Fruit fly (Drosophila melanogaster) whole organism, wandering third instar larva: ENCODE measurements around the gene capu.

Experiments
- Hnf4 ChIP-seq: fragments of 200-800 bp; sonication (Bioruptor generic); optimal IDR thresholded peaks from 2 replicates; lab custom pipeline; 2016; ENCODE audit warnings: missing biosample characterization, mild to moderate bottlenecking, missing genetic modification characterization
- Hr78 ChIP-seq: fragments of >200 bp; optimal IDR thresholded peaks from 2 replicates; lab custom pipeline; 2017; ENCODE audit warnings: missing biosample characterization, missing genetic modification characterization
- Myc ChIP-seq: fragments of >200 bp; optimal IDR thresholded peaks from 2 replicates; lab custom pipeline; 2017
- fru ChIP-seq: fragments of 200-800 bp; sonication (Bioruptor generic); optimal IDR thresholded peaks from 3 replicates; lab custom pipeline; 2016; ENCODE audit warnings: missing biosample characterization, mild to moderate bottlenecking, missing genetic modification characterization
- pan ChIP-seq: fragments of >200 bp; optimal IDR thresholded peaks from 2 replicates; lab custom pipeline; 2017
- psq ChIP-seq: fragments of 200-800 bp; sonication (Bioruptor generic); optimal IDR thresholded peaks from 3 replicates; lab custom pipeline; 2017; ENCODE audit warnings: missing biosample characterization, mild to moderate bottlenecking, missing genetic modification characterization, moderate library complexity
- rgr ChIP-seq: fragments of 200-800 bp; sonication (Bioruptor generic); optimal IDR thresholded peaks from 3 replicates; lab custom pipeline; 2016; ENCODE audit warnings: missing biosample characterization, mild to moderate bottlenecking, missing genetic modification characterization
- sage ChIP-seq: fragments of 200-800 bp; sonication (Bioruptor generic); optimal IDR thresholded peaks from 2 replicates; lab custom pipeline; 2016; ENCODE audit warnings: missing biosample characterization, mild to moderate bottlenecking, missing genetic modification characterization

dm6 chr2L:3935757-3936156, 33.1 kb upstream of the capu start:
- TF ChIP-seq Myc (lab: Kevin White, UChicago): no peak
- no peak for TF ChIP-seq Hr78
- no peak for TF ChIP-seq sage (GFP tag; lab: Kevin White, UChicago)
- no peak for TF ChIP-seq Hnf4
- no peak for TF ChIP-seq pan (lab: Kevin White, UChicago)
- TF ChIP-seq rgr (GFP tag; lab: Kevin White, UChicago): no peak
- TF ChIP-seq psq: no peak
- no peak for TF ChIP-seq fru (GFP tag; lab: Kevin White, UChicago)
